Worm (Caenorhabditis elegans) whole organism, young adult: ENCODE results near the gene K08D12.8.

ENCODE experiments used
- C06A6.2 ChIP-seq: fragments of 200-800 bp; sonication (Bioruptor generic); conservative IDR thresholded peaks from 2 replicates; pipeline ENCODE4 v1.3.6; 2022; ENCODE audit warnings: missing genetic modification characterization, missing compliant biosample characterization
- C17E4.6 ChIP-seq: fragments of 200-800 bp; sonication (Bioruptor generic); IDR thresholded peaks from 2 replicates; pipeline ENCODE4 v1.3.6; 2022; ENCODE audit warnings: missing genetic modification reagents, missing genetic modification characterization, missing compliant biosample characterization
- D2030.7 ChIP-seq: fragments of 200-800 bp; sonication (Bioruptor generic); IDR thresholded peaks from 2 replicates; pipeline ENCODE4 v1.3.6; 2022; ENCODE audit warnings: missing genetic modification reagents, missing genetic modification characterization, missing compliant biosample characterization
- F33H1.4 ChIP-seq: fragments of 200-800 bp; sonication (Bioruptor generic); IDR thresholded peaks from 2 replicates; pipeline ENCODE4 v1.3.6; 2022; ENCODE audit warnings: missing genetic modification reagents, missing genetic modification characterization, missing compliant biosample characterization
- K11D2.4 ChIP-seq: fragments of 200-800 bp; sonication (Bioruptor generic); IDR thresholded peaks from 2 replicates; pipeline ENCODE4 v1.3.6; 2022; ENCODE audit warnings: missing genetic modification reagents, missing genetic modification characterization, missing compliant biosample characterization
- K12H6.12 ChIP-seq: fragments of 200-800 bp; sonication (Bioruptor generic); optimal IDR thresholded peaks from 2 replicates; lab custom pipeline; 2018; ENCODE audit warnings: mild to moderate bottlenecking, missing genetic modification characterization, missing compliant biosample characterization
- Y56A3A.18 ChIP-seq: fragments of 200-800 bp; sonication (Bioruptor generic); IDR thresholded peaks from 2 replicates; pipeline ENCODE4 v1.3.6; 2022; ENCODE audit warnings: missing genetic modification reagents, missing genetic modification characterization, missing compliant biosample characterization
- akir-1 ChIP-seq: fragments of 200-800 bp; sonication (Bioruptor generic); optimal IDR thresholded peaks from 2 replicates; lab custom pipeline; 2018; ENCODE audit warnings: mild to moderate bottlenecking, missing genetic modification characterization, moderate library complexity, missing compliant biosample characterization
- attf-3 ChIP-seq: fragments of 200-800 bp; sonication (Bioruptor generic); conservative IDR thresholded peaks from 2 replicates; pipeline ENCODE4 v1.3.6; 2022; ENCODE audit warnings: missing genetic modification reagents, missing genetic modification characterization, missing compliant biosample characterization
- attf-5 ChIP-seq: fragments of 200-800 bp; sonication (Bioruptor generic); optimal IDR thresholded peaks from 2 replicates; lab custom pipeline; 2018; ENCODE audit warnings: mild to moderate bottlenecking, missing genetic modification characterization, missing compliant biosample characterization
- cebp-1 ChIP-seq, 2 experiments: fragments of 200-800 bp in 1 of 2; sonication (Bioruptor generic) in 1 of 2; sonication (generic microtip) in 1 of 2; IDR thresholded peaks in 1 of 2; optimal IDR thresholded peaks in 1 of 2; 2 replicates each; pipeline versions ENCODE4 v1.3.6 to Lab custom; 2017 to 2022; ENCODE audit warnings: missing compliant biosample characterization in 2 of 2, missing genetic modification characterization in 2 of 2, mild to moderate bottlenecking in 1 of 2, missing genetic modification reagents in 1 of 2, moderate library complexity in 1 of 2
- ceh-79 ChIP-seq: sonication (generic microtip); optimal IDR thresholded peaks from 2 replicates; lab custom pipeline; 2017; ENCODE audit warnings: mild to moderate bottlenecking, missing genetic modification characterization, missing compliant biosample characterization
- dox-1 ChIP-seq: fragments of 200-800 bp; sonication (Bioruptor generic); IDR thresholded peaks from 2 replicates; pipeline ENCODE4 v1.3.6; 2022; ENCODE audit warnings: missing genetic modification reagents, missing genetic modification characterization, missing compliant biosample characterization
- dpff-1 ChIP-seq: sonication (generic microtip); optimal IDR thresholded peaks from 2 replicates; lab custom pipeline; 2017; ENCODE audit warnings: mild to moderate bottlenecking, missing genetic modification characterization, missing compliant biosample characterization
- dpl-1 ChIP-seq: fragments of 150-350 bp; optimal IDR thresholded peaks from 2 replicates; lab custom pipeline; 2014; ENCODE audit warnings: missing biosample characterization, missing genetic modification reagents, missing genetic modification characterization
- egl-18 ChIP-seq: fragments of 200-800 bp; sonication (Bioruptor generic); IDR thresholded peaks from 2 replicates; pipeline ENCODE4 v1.3.6; 2022; ENCODE audit warnings: missing genetic modification reagents, missing genetic modification characterization, missing compliant biosample characterization
- fkh-3 ChIP-seq: sonication (generic microtip); optimal IDR thresholded peaks from 2 replicates; lab custom pipeline; 2016; ENCODE audit warnings: mild to moderate bottlenecking, missing genetic modification characterization, missing compliant biosample characterization
- him-1 ChIP-seq: sonication (generic microtip); optimal IDR thresholded peaks from 2 replicates; lab custom pipeline; 2016; ENCODE audit warnings: missing genotype, missing genetic modification reagents, missing genetic modification characterization, missing compliant biosample characterization
- hmg-1.2 ChIP-seq: fragments of 200-800 bp; sonication (Bioruptor generic); IDR thresholded peaks from 2 replicates; pipeline ENCODE4 v1.3.6; 2022; ENCODE audit warnings: missing genetic modification reagents, missing genetic modification characterization, missing compliant biosample characterization
- lag-1 ChIP-seq: fragments of 200-800 bp; sonication (Bioruptor generic); IDR thresholded peaks from 2 replicates; pipeline ENCODE4 v1.3.6; 2022; ENCODE audit warnings: missing genetic modification reagents, missing genetic modification characterization, missing compliant biosample characterization
- let-607 ChIP-seq, 2 experiments: fragments of 200-800 bp in 1 of 2; sonication (Bioruptor generic) in 1 of 2; sonication (generic microtip) in 1 of 2; optimal IDR thresholded peaks; 2 replicates each; lab custom pipeline; 2016 to 2018; ENCODE audit warnings: mild to moderate bottlenecking in 2 of 2, missing compliant biosample characterization in 2 of 2, missing genetic modification characterization in 2 of 2, moderate library complexity in 2 of 2, missing genotype in 1 of 2
- lin-26 ChIP-seq: fragments of 200-800 bp; sonication (Bioruptor generic); IDR thresholded peaks from 2 replicates; pipeline ENCODE4 v1.3.6; 2022; ENCODE audit warnings: missing genetic modification reagents, missing genetic modification characterization, missing compliant biosample characterization
- lin-40 ChIP-seq: sonication (generic microtip); optimal IDR thresholded peaks from 2 replicates; lab custom pipeline; 2016; ENCODE audit warnings: missing genetic modification characterization, mild to moderate bottlenecking, missing compliant biosample characterization, missing genotype, missing genetic modification reagents
- madf-10 ChIP-seq: sonication (generic microtip); optimal IDR thresholded peaks from 2 replicates; lab custom pipeline; 2016; ENCODE audit warnings: mild to moderate bottlenecking, missing genetic modification characterization, missing compliant biosample characterization
- mcd-1 ChIP-seq: fragments of 200-800 bp; sonication (Bioruptor generic); IDR thresholded peaks from 2 replicates; pipeline ENCODE4 v1.3.6; 2022; ENCODE audit warnings: missing genetic modification reagents, missing genetic modification characterization, missing compliant biosample characterization
- nfyb-1 ChIP-seq: fragments of 200-800 bp; sonication (Bioruptor generic); IDR thresholded peaks from 2 replicates; pipeline ENCODE4 v1.3.6; 2022; ENCODE audit warnings: missing genetic modification reagents, missing genetic modification characterization, missing compliant biosample characterization
- nhr-120 ChIP-seq: fragments of 200-800 bp; sonication (Bioruptor generic); IDR thresholded peaks from 2 replicates; pipeline ENCODE4 v1.3.6; 2022; ENCODE audit warnings: missing genetic modification characterization, missing compliant biosample characterization
- nhr-80 ChIP-seq: sonication (generic microtip); optimal IDR thresholded peaks from 2 replicates; lab custom pipeline; 2016; ENCODE audit warnings: missing genetic modification characterization, missing compliant biosample characterization
- nhr-90 ChIP-seq: sonication (generic microtip); optimal IDR thresholded peaks from 2 replicates; lab custom pipeline; 2016; ENCODE audit warnings: missing genotype, mild to moderate bottlenecking, missing genetic modification characterization, missing compliant biosample characterization
- rec-8 ChIP-seq, 2 experiments: sonication (generic microtip); optimal IDR thresholded peaks; 2 replicates each; lab custom pipeline; 2016; ENCODE audit warnings: mild to moderate bottlenecking in 2 of 2, missing genetic modification characterization in 2 of 2, missing genetic modification reagents in 2 of 2, missing genotype in 2 of 2, missing biosample characterization in 1 of 2, missing compliant biosample characterization in 1 of 2, moderate library complexity in 1 of 2
- repo-1 ChIP-seq: sonication (generic microtip); optimal IDR thresholded peaks from 2 replicates; lab custom pipeline; 2017; ENCODE audit warnings: mild to moderate bottlenecking, missing genetic modification characterization, missing compliant biosample characterization
- sea-2 ChIP-seq: fragments of 200-800 bp; sonication (Bioruptor generic); IDR thresholded peaks from 2 replicates; pipeline ENCODE4 v1.3.6; 2022; ENCODE audit warnings: missing genetic modification characterization, missing compliant biosample characterization
- snpc-3.4 ChIP-seq: sonication (generic microtip); optimal IDR thresholded peaks from 2 replicates; lab custom pipeline; 2017; ENCODE audit warnings: missing genetic modification characterization, mild to moderate bottlenecking, missing compliant biosample characterization, antibody characterized with exemption, moderate library complexity, missing genotype, missing genetic modification reagents
- tbp1 ChIP-seq: fragments of 200-800 bp; sonication (Bioruptor generic); optimal IDR thresholded peaks from 2 replicates; lab custom pipeline; 2018; ENCODE audit warnings: mild to moderate bottlenecking, missing genetic modification characterization, missing compliant biosample characterization
- unc-62 ChIP-seq: fragments of 150-350 bp; optimal IDR thresholded peaks from 2 replicates; lab custom pipeline; 2014; ENCODE audit warnings: missing biosample characterization, missing genetic modification reagents, missing genetic modification characterization
- xnd-1 ChIP-seq: sonication (generic microtip); optimal IDR thresholded peaks from 2 replicates; lab custom pipeline; 2016; ENCODE audit warnings: missing genotype, missing genetic modification reagents, missing genetic modification characterization, missing compliant biosample characterization
- zfh-2 ChIP-seq: fragments of 200-800 bp; sonication (Bioruptor generic); conservative IDR thresholded peaks from 2 replicates; pipeline ENCODE4 v1.3.6; 2022; ENCODE audit warnings: missing genetic modification reagents, missing genetic modification characterization, missing compliant biosample characterization
- zim-3 ChIP-seq: sonication (generic microtip); optimal IDR thresholded peaks from 2 replicates; lab custom pipeline; 2017; ENCODE audit warnings: mild to moderate bottlenecking, missing genetic modification characterization, moderate library complexity, missing compliant biosample characterization
- ztf-18 ChIP-seq: sonication (generic microtip); optimal IDR thresholded peaks from 2 replicates; lab custom pipeline; 2016; ENCODE audit warnings: missing genotype, mild to moderate bottlenecking, missing genetic modification characterization, missing compliant biosample characterization
- ztf-26 ChIP-seq: sonication (generic microtip); optimal IDR thresholded peaks from 2 replicates; lab custom pipeline; 2017; ENCODE audit warnings: missing genetic modification characterization, missing compliant biosample characterization

K08D12.8 gene

DNA sequence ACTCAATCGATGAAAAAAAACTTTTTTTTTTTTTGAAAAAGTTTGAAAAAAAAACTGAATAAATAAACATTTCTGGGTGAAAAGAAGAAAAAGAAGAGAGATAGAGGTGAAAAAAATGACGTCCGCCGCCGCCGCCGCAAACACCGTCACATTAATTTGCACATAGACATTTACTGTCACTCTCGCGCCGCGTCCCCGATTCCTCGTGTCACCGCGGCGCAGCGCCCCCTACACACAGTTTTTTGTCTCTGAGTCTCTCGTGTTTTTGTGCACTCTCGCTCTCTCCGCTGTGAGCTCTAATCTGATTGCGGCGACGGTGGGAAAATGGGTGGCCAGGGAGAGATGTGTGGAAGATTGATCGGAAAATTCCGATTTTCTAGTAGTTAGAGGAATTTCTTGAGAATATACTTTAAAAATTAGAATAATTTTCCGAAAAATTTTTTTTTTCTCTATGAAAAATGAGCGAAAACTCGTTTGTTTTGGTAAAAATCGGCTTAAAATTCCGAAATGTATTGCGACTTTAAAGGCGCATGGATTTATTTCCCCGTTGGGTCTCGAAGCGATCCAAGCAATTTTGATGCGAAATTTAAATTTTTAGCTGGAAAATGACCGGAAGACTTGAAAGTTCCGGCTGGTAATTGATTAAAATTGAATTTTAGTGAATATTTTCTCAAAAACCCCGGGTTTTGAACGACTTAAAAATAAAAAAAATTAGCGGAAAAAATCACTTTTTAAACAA, 13.5 kb downstream of the K08D12.8 start:
- peak; percentile 22; the same call in 1 of the 2 replicates for TF ChIP-seq mcd-1 (GFP tag; lab: Robert Waterston, UW)
- TF ChIP-seq lin-26 (GFP tag; lab: Robert Waterston, UW): 0 out of 2 replicates have a peak, but pooled peaks have one; percentile 30
- TF ChIP-seq nhr-90 (tag; lab: Kevin White, UChicago): no peak
- TF ChIP-seq F33H1.4 (GFP tag; lab: Robert Waterston, UW): peak; percentile 50
- TF ChIP-seq let-607 (tag; optimal IDR thresholded peaks at IDR 0.05; lab: Kevin White, UChicago): peak; percentile 46 to 83
- TF ChIP-seq K11D2.4 (GFP tag; lab: Robert Waterston, UW): no peak
- TF ChIP-seq madf-10 (tag; lab: Kevin White, UChicago): peak; percentile 66
- TF ChIP-seq cebp-1 (GFP tag; IDR thresholded peaks at IDR 0.05; lab: Robert Waterston, UW): no peak
- peak; percentile 43 for TF ChIP-seq cebp-1 (tag; optimal IDR thresholded peaks at IDR 0.05; lab: Kevin White, UChicago)
- TF ChIP-seq attf-5 (GFP tag; lab: Kevin White, UChicago): peak; percentile 22
- peak; percentile 92 for TF ChIP-seq zfh-2 (GFP tag; lab: Robert Waterston, UW)
- TF ChIP-seq repo-1 (tag; lab: Kevin White, UChicago): no peak
- TF ChIP-seq dox-1 (GFP tag; lab: Robert Waterston, UW): 0 out of 2 replicates have a peak, but pooled peaks have one; percentile 24
- TF ChIP-seq hmg-1.2 (GFP tag; lab: Robert Waterston, UW): peak; percentile 57; the same call in 1 of the 2 replicates
- TF ChIP-seq unc-62: no peak
- no peak for TF ChIP-seq lag-1 (GFP tag; lab: Robert Waterston, UW)
- TF ChIP-seq nfyb-1 (GFP tag; lab: Robert Waterston, UW): peak; percentile 41; the same call in 1 of the 2 replicates
- no peak for TF ChIP-seq akir-1 (GFP tag; lab: Kevin White, UChicago)
- no peak for TF ChIP-seq xnd-1 (tag; lab: Kevin White, UChicago)
- TF ChIP-seq C06A6.2: no peak
- peak; percentile 51 for TF ChIP-seq nhr-80

DNA sequence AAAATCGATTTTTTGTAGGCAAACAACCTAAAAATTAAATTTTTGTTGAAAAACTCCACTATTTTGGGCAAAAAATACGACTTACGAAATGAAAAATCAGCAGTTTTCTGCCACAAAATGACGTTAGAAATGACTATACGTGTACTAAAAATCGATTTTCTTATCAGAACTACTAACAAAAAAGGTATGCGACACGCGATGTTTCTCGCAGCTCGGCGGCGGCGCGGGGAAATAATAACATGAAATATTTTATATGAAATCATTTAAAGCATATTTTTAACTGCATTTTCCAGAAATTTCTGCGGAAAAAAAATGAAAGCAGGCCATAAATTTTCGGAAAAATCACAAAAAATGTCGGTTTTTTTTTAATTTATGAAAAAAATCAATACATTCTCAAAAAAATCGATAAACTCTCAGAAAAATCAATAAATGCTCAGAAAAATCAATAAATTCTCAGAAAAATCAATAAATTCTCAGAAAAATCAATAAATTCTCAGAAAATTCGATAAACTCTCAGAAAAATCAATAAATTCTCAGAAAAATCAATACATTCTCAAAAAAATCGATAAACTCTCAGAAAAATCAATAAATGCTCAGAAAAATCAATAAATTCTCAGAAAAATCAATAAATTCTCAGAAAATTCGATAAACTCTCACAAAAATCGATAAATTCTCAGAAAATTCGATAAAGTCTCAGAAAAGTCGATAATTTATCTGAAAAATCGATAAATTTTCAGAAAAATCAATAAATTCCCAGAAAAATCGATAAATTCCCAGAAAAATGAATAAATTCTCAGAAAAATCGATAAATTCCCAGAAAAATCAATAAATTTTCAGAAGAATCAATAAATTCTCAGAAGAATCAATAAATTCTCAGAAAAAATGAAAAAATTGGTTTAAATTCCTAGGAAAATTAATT, 14.4 kb downstream of the K08D12.8 start, which contains the start of gene ptpn-22:
TSS of gene ptpn-22 (minus strand) at position 158 of the 919 bp plus-strand sequence.
- TF ChIP-seq let-607 (tag; optimal IDR thresholded peaks at IDR 0.05; lab: Kevin White, UChicago): peak; percentile 55 to 56
- TF ChIP-seq K12H6.12 (tag; lab: Kevin White, UChicago): no peak
- no peak for TF ChIP-seq lin-40
- TF ChIP-seq fkh-3 (tag; lab: Kevin White, UChicago): no peak
- TF ChIP-seq attf-3 (GFP tag; lab: Robert Waterston, UW): no peak

DNA sequence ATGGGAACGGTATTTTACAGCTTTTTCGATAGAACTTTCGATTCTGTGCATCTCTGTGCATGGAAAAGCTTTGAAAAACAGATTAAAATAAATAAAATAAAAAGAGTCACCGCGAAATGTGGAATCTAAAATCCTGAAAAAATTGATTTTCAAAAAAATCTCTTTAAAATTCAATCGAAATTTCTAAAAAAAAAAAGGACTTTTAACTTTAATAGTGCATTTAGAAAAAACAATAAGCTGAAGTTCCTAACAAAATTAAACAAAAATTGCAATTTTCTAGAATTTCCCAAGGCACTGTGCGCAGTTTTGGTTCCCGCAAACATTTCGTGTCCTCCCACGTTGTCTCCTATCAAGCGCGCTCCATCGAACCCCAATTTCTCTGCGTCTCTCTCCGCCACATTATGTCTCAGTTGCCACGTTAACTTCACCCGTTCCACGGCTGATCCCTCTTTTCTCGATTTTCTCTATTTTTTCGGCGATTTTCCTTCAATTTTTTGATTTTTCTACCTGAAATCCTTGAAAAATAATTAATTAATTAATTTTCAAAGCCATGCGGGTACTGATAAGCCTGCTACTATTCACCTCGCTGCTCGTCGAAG, 19.6 kb downstream of the K08D12.8 start, which contains the start of the genes Y41D4A.6 and Y41D4A.4:
TSS of gene Y41D4A.6 (minus strand) at position 51 of the 599 bp plus-strand sequence.
TSS of gene Y41D4A.4 (plus strand) at position 549 of the 599 bp plus-strand sequence.
- TF ChIP-seq Y56A3A.18 (GFP tag; lab: Robert Waterston, UW) (no peak), dpff-1 (tag; lab: Kevin White, UChicago) (no peak), tbp1 (GFP tag; lab: Kevin White, UChicago) (peak; percentile 60), C17E4.6 (GFP tag; lab: Robert Waterston, UW) (0 out of 2 replicates have a peak, but pooled peaks have one; percentile 52), hmg-1.2 (GFP tag; lab: Robert Waterston, UW) (peak; percentile 99), let-607 (tag; optimal IDR thresholded peaks at IDR 0.05; lab: Kevin White, UChicago) (peak; percentile 39 to 83), ztf-18 (tag; lab: Kevin White, UChicago) (peak; percentile 66), ztf-26 (tag; lab: Kevin White, UChicago) (no peak), dpl-1 (no peak), zim-3 (tag; lab: Kevin White, UChicago) (peak; percentile 32), snpc-3.4 (tag; lab: Kevin White, UChicago) (peak; percentile 67), madf-10 (tag; lab: Kevin White, UChicago) (peak; percentile 87), sea-2 (GFP tag; lab: Robert Waterston, UW) (no peak), nhr-120 (GFP tag; lab: Robert Waterston, UW) (no peak), rec-8 (tag; optimal IDR thresholded peaks at IDR 0.05; lab: Kevin White, UChicago) (peak in 1 of 2 experiments; percentile 47), D2030.7 (GFP tag; lab: Robert Waterston, UW) (peak; percentile 89), egl-18 (GFP tag; lab: Robert Waterston, UW) (no peak), ceh-79 (tag; lab: Kevin White, UChicago) (no peak), him-1 (tag; lab: Kevin White, UChicago) (no peak), lin-26 (GFP tag; lab: Robert Waterston, UW) (no peak)
